Fruit fly (Drosophila melanogaster): ENCODE data around the gene FarO.

Gene FarO

DNA sequence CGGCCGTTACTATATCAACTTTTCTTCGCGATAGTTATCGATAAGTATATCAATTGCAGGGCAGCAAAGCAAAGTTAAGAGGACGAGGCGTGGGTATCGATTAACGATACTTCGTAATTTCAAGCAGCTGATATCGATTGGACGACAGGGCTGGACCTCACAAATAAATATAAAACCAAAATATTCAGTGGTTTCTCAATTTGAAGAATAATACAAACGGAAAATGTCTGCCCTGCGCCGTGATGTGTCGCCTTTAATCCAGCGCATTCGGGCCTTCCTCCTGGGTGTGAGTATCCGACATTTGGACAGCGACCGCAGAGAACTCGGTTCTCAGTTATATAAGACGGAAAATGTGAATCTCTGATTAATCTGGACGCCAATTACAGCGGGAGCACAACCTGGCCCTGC lies 31.2 kb downstream of the FarO start, which contains the start of gene ND-B14.5A (continued):
- TF ChIP-seq unc-4 (GFP tag; IDR thresholded peaks at IDR 0.05; ENCODE audit: partially characterized antibody) (peak; percentile 93), CG1233 (GFP tag; optimal IDR thresholded peaks at IDR 0.05) (no peak), CG7556 (GFP tag; optimal IDR thresholded peaks at IDR 0.05) (no peak), sna (GFP tag; IDR thresholded peaks at IDR 0.05; ENCODE audit: partially characterized antibody) (peak; percentile 93), CG2129 (GFP tag; IDR thresholded peaks at IDR 0.05; ENCODE audit: partially characterized antibody) (peak; percentile 83), gsb-n (tag; optimal IDR thresholded peaks at IDR 0.05) (no peak), Med (GFP tag) (peak; percentile 61), CG12104 (GFP tag; optimal IDR thresholded peaks at IDR 0.05) (no peak), CG14667 (GFP tag; IDR thresholded peaks at IDR 0.05) (no peak), Scr (GFP tag; IDR thresholded peaks at IDR 0.05; ENCODE audit: partially characterized antibody) (peak; percentile 90), CG30403 (GFP tag; optimal IDR thresholded peaks at IDR 0.05) (no peak), exex (tag; optimal IDR thresholded peaks at IDR 0.05) (no peak), mam (GFP tag; optimal IDR thresholded peaks at IDR 0.05) (no peak), fu2 (GFP tag; optimal IDR thresholded peaks at IDR 0.05) (no peak), crp (GFP tag; optimal IDR thresholded peaks at IDR 0.05) (peak in 1 of 2 experiments; percentile 64), CG42726 (GFP tag; IDR thresholded peaks at IDR 0.05; ENCODE audit: partially characterized antibody) (peak; percentile 83), ash1 (GFP tag; optimal IDR thresholded peaks at IDR 0.05) (no peak), CG3163 (GFP tag; optimal IDR thresholded peaks at IDR 0.05) (no peak), phol (tag; optimal IDR thresholded peaks at IDR 0.05) (peak; percentile 16), PHDP (tag; optimal IDR thresholded peaks at IDR 0.05) (peak; percentile 15), hb (GFP tag; IDR thresholded peaks at IDR 0.05; ENCODE audit: partially characterized antibody) (peak; percentile 96), ken (GFP tag; IDR thresholded peaks at IDR 0.05) (no peak), HLH4C (GFP tag; IDR thresholded peaks at IDR 0.05; ENCODE audit: partially characterized antibody) (peak; percentile 98), tna (GFP tag; IDR thresholded peaks at IDR 0.05; ENCODE audit: partially characterized antibody) (peak; percentile 98), insv (GFP tag; optimal IDR thresholded peaks at IDR 0.05) (no peak), bowl (GFP tag; IDR thresholded peaks at IDR 0.05) (no peak), Abd-B (GFP tag; optimal IDR thresholded peaks at IDR 0.05) (no peak), dan (GFP tag; IDR thresholded peaks at IDR 0.05) (no peak), NC2α (GFP tag; optimal IDR thresholded peaks at IDR 0.05) (no peak), sens (GFP tag) (peak; percentile 65), Ets97D (GFP tag; optimal IDR thresholded peaks at IDR 0.05) (peak; percentile 40), maf-S (GFP tag; optimal IDR thresholded peaks at IDR 0.05) (no peak), sisA (GFP tag; IDR thresholded peaks at IDR 0.05) (no peak), row (GFP tag; IDR thresholded peaks at IDR 0.05) (peak; percentile 23; the same call in 1 of the 3 replicates), E2f2 (GFP tag; IDR thresholded peaks at IDR 0.05) (peak; percentile 71), schlank (tag; optimal IDR thresholded peaks at IDR 0.05) (no peak), CG9437 (GFP tag; optimal IDR thresholded peaks at IDR 0.05) (no peak), CG8290 (GFP tag; optimal IDR thresholded peaks at IDR 0.05) (no peak), CG8290 (tag; optimal IDR thresholded peaks at IDR 0.05) (peak in 1 of 2 experiments; percentile 27), CG9932 (GFP tag; IDR thresholded peaks at IDR 0.05) (peak; percentile 19; the same call in 1 of the 2 replicates), Hmr (GFP tag; optimal IDR thresholded peaks at IDR 0.05) (peak; percentile 7), CG6791 (GFP tag; IDR thresholded peaks at IDR 0.05; ENCODE audit: partially characterized antibody) (peak; percentile 98), MESR4 (GFP tag; optimal IDR thresholded peaks at IDR 0.05) (peak; percentile 58), CG43689 (GFP tag; IDR thresholded peaks at IDR 0.05) (no peak), Dll (GFP tag; IDR thresholded peaks at IDR 0.05; ENCODE audit: partially characterized antibody) (peak; percentile 92), aop (GFP tag; IDR thresholded peaks at IDR 0.05) (no peak), ac (GFP tag; optimal IDR thresholded peaks at IDR 0.05) (no peak), CG7963 (GFP tag; IDR thresholded peaks at IDR 0.05; ENCODE audit: partially characterized antibody) (peak; percentile 95), zen (tag; optimal IDR thresholded peaks at IDR 0.05) (peak; percentile 10), dpn (GFP tag; optimal IDR thresholded peaks at IDR 0.05) (no peak)
